Fruit fly (Drosophila melanogaster) S2 (cell line): ENCODE data around the gene Vps39.

Experiments used
- CG8478 ChIP-seq: fragments of >200 bp; optimal IDR thresholded peaks from 2 replicates; lab custom pipeline; 2018
- CTCF ChIP-seq, 2 experiments: fragments of >200 bp; optimal IDR thresholded peaks; 2 replicates each; lab custom pipeline; 2018

DNA sequence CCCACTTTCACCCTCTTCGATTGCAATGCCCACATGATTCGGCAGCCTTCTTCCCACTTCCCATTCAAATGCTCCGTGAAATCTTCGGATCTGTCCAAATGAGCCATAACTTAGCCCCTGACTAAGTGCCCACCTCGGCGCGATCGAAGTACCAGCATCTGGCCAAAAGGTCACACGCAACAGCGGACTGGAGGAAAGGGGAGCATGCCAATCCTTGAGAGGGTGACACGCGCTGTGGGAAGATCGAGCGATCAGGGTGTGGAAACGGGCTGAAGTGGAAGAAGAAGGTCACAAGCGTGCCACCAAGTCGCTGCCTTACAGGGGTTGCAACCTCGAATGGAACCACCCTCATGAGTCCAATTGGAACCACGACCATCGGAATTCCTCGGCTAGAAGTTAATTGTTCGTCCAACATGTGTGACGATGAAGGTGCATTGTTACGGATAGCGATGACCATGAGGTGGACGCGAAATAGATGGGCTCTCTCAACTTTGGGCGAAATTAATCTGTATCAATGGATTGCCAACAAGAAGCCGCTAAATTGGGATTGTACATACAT lies 39.5 kb downstream of the Vps39 start:
- no peak for TF ChIP-seq CG8478
- no peak for TF ChIP-seq CTCF (optimal IDR thresholded peaks at IDR 0.05; lab: Kevin White, UChicago)
